Fruit fly (Drosophila melanogaster) whole organism, pupa: ENCODE measurements around the gene CG10600.

Source experiments
- CG14655 ChIP-seq: fragments of 200-800 bp; sonication (Bioruptor generic); optimal IDR thresholded peaks from 3 replicates; lab custom pipeline; 2017; ENCODE audit warnings: mild to moderate bottlenecking, missing biosample characterization, missing genetic modification reagents, missing genetic modification characterization
- CG17806 ChIP-seq: fragments of 200-800 bp; sonication (Bioruptor generic); optimal IDR thresholded peaks from 2 replicates; lab custom pipeline; 2018; ENCODE audit warnings: missing biosample characterization, mild to moderate bottlenecking, missing genetic modification characterization, moderate library complexity
- CG34367 ChIP-seq: fragments of 200-800 bp; sonication (Bioruptor generic); optimal IDR thresholded peaks from 2 replicates; lab custom pipeline; 2018; ENCODE audit warnings: missing biosample characterization, mild to moderate bottlenecking, missing genetic modification characterization
- CG8301 ChIP-seq: fragments of 200-800 bp; sonication (Bioruptor generic); optimal IDR thresholded peaks from 2 replicates; lab custom pipeline; 2018; ENCODE audit warnings: missing biosample characterization, mild to moderate bottlenecking, missing genetic modification characterization
- CG9948 ChIP-seq: fragments of 200-800 bp; sonication (Bioruptor generic); optimal IDR thresholded peaks from 2 replicates; lab custom pipeline; 2018; ENCODE audit warnings: missing biosample characterization, mild to moderate bottlenecking, missing genetic modification characterization, moderate library complexity
- EcR ChIP-seq: fragments of 200-800 bp; sonication (Bioruptor generic); optimal IDR thresholded peaks from 3 replicates; lab custom pipeline; 2019; ENCODE audit warnings: missing biosample characterization, missing genetic modification characterization, mild to moderate bottlenecking, moderate library complexity, missing genetic modification reagents
- Pif1B ChIP-seq: fragments of 200-800 bp; sonication (Bioruptor generic); optimal IDR thresholded peaks from 3 replicates; lab custom pipeline; 2016; ENCODE audit warnings: missing biosample characterization, missing genetic modification characterization
- gl ChIP-seq: fragments of 200-800 bp; sonication (Bioruptor generic); optimal IDR thresholded peaks from 2 replicates; lab custom pipeline; 2018; ENCODE audit warnings: missing biosample characterization, mild to moderate bottlenecking, missing genetic modification characterization

DNA sequence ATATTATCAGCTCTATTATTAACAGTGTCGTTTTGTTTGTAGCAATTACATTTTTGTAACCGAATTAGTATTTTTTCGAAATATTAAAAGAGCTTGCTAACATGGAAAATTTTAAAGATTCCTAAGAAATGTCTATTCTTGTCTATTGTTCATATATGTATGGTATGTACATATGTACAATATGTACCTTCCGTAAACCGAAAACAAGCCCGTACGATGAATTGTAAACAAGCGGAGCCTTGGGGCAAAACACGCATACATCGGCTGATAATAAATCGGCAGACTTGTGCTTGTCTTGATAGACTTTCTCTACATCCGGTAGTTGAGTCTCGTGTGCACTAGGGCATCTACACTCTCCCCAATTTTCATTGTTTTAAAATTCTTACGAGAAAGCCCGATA lies 16.7 kb downstream of the CG10600 start:
- no peak for TF ChIP-seq CG17806
- TF ChIP-seq CG14655 = no peak
- TF ChIP-seq EcR (GFP tag; lab: Kevin White, UChicago) = no peak
- TF ChIP-seq gl = no peak
- no peak for TF ChIP-seq Pif1B (GFP tag; lab: Kevin White, UChicago)
- no peak for TF ChIP-seq CG34367 (tag; lab: Kevin White, UChicago)
- TF ChIP-seq CG9948 (tag; lab: Kevin White, UChicago) = no peak
- no peak for TF ChIP-seq CG8301 (tag; lab: Kevin White, UChicago)
